Worm (Caenorhabditis elegans): ENCODE data around the gene C03B1.3.
A peak's percentile ranks its signal among the peaks of the same experiment; 100 is the strongest.

Gene C03B1.3

ce11 chrX:6378363-6378762, 12.5 kb downstream of the C03B1.3 start (continued):
- TF ChIP-seq egl-27 (tag; optimal IDR thresholded peaks at IDR 0.05) (no peak), nhr-41 (GFP tag; IDR thresholded peaks at IDR 0.05) (no peak), ZK337.2 (GFP tag; IDR thresholded peaks at IDR 0.05) (no peak), nhr-102 (tag; optimal IDR thresholded peaks at IDR 0.05) (no peak), nhr-28 (tag; optimal IDR thresholded peaks at IDR 0.05) (peak; percentile 79), lin-1 (GFP tag; IDR thresholded peaks at IDR 0.05) (no peak)

ce11 chrX:6382930-6383329, 17.1 kb downstream of the C03B1.3 start:
- TF ChIP-seq unc-62 (GFP tag; optimal IDR thresholded peaks at IDR 0.05 in 1 of 2), result peak in 1 of 2 experiments; percentile 74
- no peak for TF ChIP-seq unc-62 (tag; optimal IDR thresholded peaks at IDR 0.05)
- TF ChIP-seq T20F7.1 (GFP tag; optimal IDR thresholded peaks at IDR 0.05), result no peak

DNA sequence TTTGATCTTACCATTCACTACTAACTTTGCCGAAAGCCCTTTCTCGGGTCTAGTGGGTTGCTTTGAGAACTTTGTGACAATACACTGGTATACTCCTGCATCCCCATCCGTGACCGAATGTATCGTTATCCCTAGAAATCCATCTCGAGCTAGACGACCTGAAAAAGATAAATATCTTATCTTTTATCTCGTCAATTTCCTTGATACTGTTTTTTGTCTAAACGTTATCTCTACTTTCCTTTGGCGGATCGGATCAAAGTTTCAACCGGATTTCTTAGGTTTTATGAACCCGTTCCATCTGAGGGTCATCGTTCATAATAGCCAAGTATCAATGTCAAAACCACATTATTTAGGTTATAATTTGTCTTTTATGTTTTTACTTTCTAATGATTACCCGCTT, 18.7 kb downstream of the C03B1.3 start:
- TF ChIP-seq aha-1 (tag) (peak; percentile 12), tra-1 (GFP tag; IDR thresholded peaks at IDR 0.05) (no peak), skn-1 (tag; optimal IDR thresholded peaks at IDR 0.05) (no peak), sdz-12 (GFP tag; optimal IDR thresholded peaks at IDR 0.05) (no peak), lim-7 (GFP tag; IDR thresholded peaks at IDR 0.05) (no peak), nhr-28 (tag; optimal IDR thresholded peaks at IDR 0.05) (no peak), Y75B8A.6 (GFP tag; IDR thresholded peaks at IDR 0.05) (no peak)

DNA sequence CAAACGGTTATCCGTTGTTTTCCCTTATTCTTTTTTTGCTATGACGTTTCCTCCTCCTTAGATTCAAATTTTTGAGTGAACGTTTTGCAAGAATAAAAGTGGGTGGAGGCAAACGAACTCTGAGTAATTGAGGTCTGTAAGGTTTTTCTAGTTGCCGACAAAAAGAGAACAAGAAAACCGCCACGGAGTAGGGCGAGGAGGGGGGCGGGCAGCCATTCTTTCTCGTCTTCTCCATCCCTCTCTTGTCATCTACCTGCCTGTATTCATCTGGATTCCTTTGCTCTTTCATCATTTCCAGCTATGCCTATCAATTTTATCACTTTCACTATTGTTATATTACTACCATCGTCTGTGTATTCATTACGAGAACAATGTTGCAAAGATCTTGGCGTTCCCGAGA, 19.4 kb downstream of the C03B1.3 start, which contains the start of gene igdb-3:
igdb-3 (plus strand) TSS at position 301 of the 400 bp plus-strand sequence.
- TF ChIP-seq zfp-3 (GFP tag; conservative IDR thresholded peaks at IDR 0.05) (no peak), F26F4.8 (GFP tag; conservative IDR thresholded peaks at IDR 0.05) (no peak), T26A8.4 (GFP tag; IDR thresholded peaks at IDR 0.05) (no peak), ces-1 (GFP tag; optimal IDR thresholded peaks at IDR 0.05) (no peak), madf-5 (GFP tag; IDR thresholded peaks at IDR 0.05) (no peak), aha-1 (tag) (peak; percentile 70), unc-62 (GFP tag; optimal IDR thresholded peaks at IDR 0.05 in 1 of 2) (peak in 1 of 2 experiments; percentile 18), unc-62 (tag; optimal IDR thresholded peaks at IDR 0.05) (no peak)

- TF ChIP-seq ceh-62 (tag; optimal IDR thresholded peaks at IDR 0.05), result no peak
- no peak for TF ChIP-seq tra-1 (GFP tag; IDR thresholded peaks at IDR 0.05)
- no peak for TF ChIP-seq lim-7 (GFP tag; IDR thresholded peaks at IDR 0.05)
- no peak for TF ChIP-seq pha-4 (GFP tag; IDR thresholded peaks at IDR 0.05)
- TF ChIP-seq pha-4 (tag; optimal IDR thresholded peaks at IDR 0.05), result no peak
- TF ChIP-seq dpl-1 (GFP tag; optimal IDR thresholded peaks at IDR 0.05), result no peak
- no peak for TF ChIP-seq lin-39 (tag; optimal IDR thresholded peaks at IDR 0.05)
- no peak for TF ChIP-seq ztf-7 (tag; optimal IDR thresholded peaks at IDR 0.05)
- no peak for TF ChIP-seq nhr-102 (tag; optimal IDR thresholded peaks at IDR 0.05)
- no peak for TF ChIP-seq lin-15B (tag; optimal IDR thresholded peaks at IDR 0.05)
- TF ChIP-seq egl-27 (tag; optimal IDR thresholded peaks at IDR 0.05), result no peak
- no peak for TF ChIP-seq F37D6.2 (tag; optimal IDR thresholded peaks at IDR 0.05)
- TF ChIP-seq Y105C5A.15 (GFP tag; IDR thresholded peaks at IDR 0.05), result no peak
- no peak for TF ChIP-seq fos-1 (tag; optimal IDR thresholded peaks at IDR 0.05)
- no peak for TF ChIP-seq unc-130 (GFP tag; optimal IDR thresholded peaks at IDR 0.05)
- no peak for TF ChIP-seq dmd-6 (GFP tag; IDR thresholded peaks at IDR 0.05)
- no peak for TF ChIP-seq F26F4.8 (GFP tag; conservative IDR thresholded peaks at IDR 0.05)
Measured at ce11 chrX:6388639-6389038, 22.8 kb downstream of the C03B1.3 start.

ce11 chrX:6391491-6391890, 25.7 kb downstream of the C03B1.3 start, which contains the start of gene igcm-2:
igcm-2 (minus strand) TSS chrX:6391591.
- TF ChIP-seq F37D6.2 (tag; optimal IDR thresholded peaks at IDR 0.05) (no peak), cey-2 (tag; optimal IDR thresholded peaks at IDR 0.05; ENCODE audit: borderline replicate concordance, insufficient read depth) (no peak), nhr-237 (tag; optimal IDR thresholded peaks at IDR 0.05) (no peak), mep-1 (tag; optimal IDR thresholded peaks at IDR 0.05) (no peak), lin-1 (GFP tag; IDR thresholded peaks at IDR 0.05) (no peak), nhr-28 (tag; optimal IDR thresholded peaks at IDR 0.05) (no peak), ztf-11 (tag; optimal IDR thresholded peaks at IDR 0.05) (no peak)

Measured in whole organism, L4 larva.